Worm (Caenorhabditis elegans) whole organism, early embryonic: ENCODE results near the gene pho-5.

Source experiments
- aly-1 ChIP-seq: sonication (generic microtip); optimal IDR thresholded peaks from 2 replicates; lab custom pipeline; 2016; ENCODE audit warnings: missing genetic modification characterization, missing compliant biosample characterization
- ets-7 ChIP-seq: sonication (generic microtip); optimal IDR thresholded peaks from 2 replicates; lab custom pipeline; 2016; ENCODE audit warnings: missing genotype, missing genetic modification characterization, missing compliant biosample characterization
- hmbx-1 ChIP-seq: sonication (generic microtip); optimal IDR thresholded peaks from 2 replicates; lab custom pipeline; 2016; ENCODE audit warnings: mild to moderate bottlenecking, missing genetic modification characterization, missing compliant biosample characterization
- hnd-1 ChIP-seq: sonication (generic microtip); optimal IDR thresholded peaks from 2 replicates; lab custom pipeline; 2016; ENCODE audit warnings: missing genetic modification characterization, missing compliant biosample characterization
- tbx-11 ChIP-seq: fragments of 200-800 bp; sonication (Bioruptor generic); IDR thresholded peaks from 2 replicates; pipeline ENCODE4 v1.3.6; 2022; ENCODE audit warnings: missing genetic modification characterization, missing compliant biosample characterization

ce11 chrIII:7329155-7329732 is 43.6 kb upstream of the pho-5 start, which contains the start of gene lab-2:
- no peak for TF ChIP-seq tbx-11 (GFP tag; lab: Robert Waterston, UW)
- TF ChIP-seq hnd-1 (tag; lab: Kevin White, UChicago): no peak
- no peak for TF ChIP-seq hmbx-1 (tag; lab: Kevin White, UChicago)
- no peak for TF ChIP-seq aly-1 (tag; lab: Kevin White, UChicago)
- TF ChIP-seq ets-7: no peak
